Worm (Caenorhabditis elegans) whole organism, young adult: ENCODE results near the gene srd-3.

Experiments
- B0261.1 ChIP-seq: sonication (generic microtip); optimal IDR thresholded peaks from 2 replicates; lab custom pipeline; 2016; ENCODE audit warnings: mild to moderate bottlenecking, missing genetic modification characterization, moderate library complexity, missing compliant biosample characterization
- D2030.7 ChIP-seq: fragments of 200-800 bp; sonication (Bioruptor generic); IDR thresholded peaks from 2 replicates; pipeline ENCODE4 v1.3.6; 2022; ENCODE audit warnings: missing genetic modification reagents, missing genetic modification characterization, missing compliant biosample characterization
- F23B12.7 ChIP-seq: sonication (generic microtip); optimal IDR thresholded peaks from 2 replicates; lab custom pipeline; 2017; ENCODE audit warnings: missing genetic modification characterization, mild to moderate bottlenecking, missing compliant biosample characterization, antibody characterized with exemption, moderate library complexity; ENCODE audit not compliant: insufficient read depth
- F49E8.2 ChIP-seq: sonication (generic microtip); optimal IDR thresholded peaks from 3 replicates; lab custom pipeline; 2017; ENCODE audit warnings: missing genetic modification characterization, mild to moderate bottlenecking, missing compliant biosample characterization, antibody characterized with exemption, moderate library complexity; ENCODE audit not compliant: insufficient read depth
- Y53F4B.3 ChIP-seq: fragments of 200-800 bp; sonication (Bioruptor generic); IDR thresholded peaks from 2 replicates; pipeline ENCODE4 v1.3.6; 2022; ENCODE audit warnings: missing genetic modification reagents, missing genetic modification characterization, missing compliant biosample characterization
- Y79H2A.3 ChIP-seq: fragments of 200-800 bp; sonication (Bioruptor generic); conservative IDR thresholded peaks from 2 replicates; pipeline ENCODE4 v1.3.6; 2022; ENCODE audit warnings: missing genetic modification reagents, missing genetic modification characterization, missing compliant biosample characterization
- atf-7 ChIP-seq: sonication (generic microtip); optimal IDR thresholded peaks from 2 replicates; lab custom pipeline; 2017; ENCODE audit warnings: mild to moderate bottlenecking, missing genetic modification characterization, missing compliant biosample characterization
- bed-1 ChIP-seq: fragments of 200-800 bp; sonication (Bioruptor generic); IDR thresholded peaks from 2 replicates; pipeline ENCODE4 v1.3.6; 2022; ENCODE audit warnings: missing genetic modification reagents, missing genetic modification characterization, missing compliant biosample characterization
- ceh-27 ChIP-seq: fragments of 200-800 bp; sonication (Bioruptor generic); optimal IDR thresholded peaks from 2 replicates; lab custom pipeline; 2018; ENCODE audit warnings: mild to moderate bottlenecking, missing genetic modification characterization, moderate library complexity, missing compliant biosample characterization
- ceh-79 ChIP-seq: sonication (generic microtip); optimal IDR thresholded peaks from 2 replicates; lab custom pipeline; 2017; ENCODE audit warnings: mild to moderate bottlenecking, missing genetic modification characterization, missing compliant biosample characterization
- dox-1 ChIP-seq: fragments of 200-800 bp; sonication (Bioruptor generic); IDR thresholded peaks from 2 replicates; pipeline ENCODE4 v1.3.6; 2022; ENCODE audit warnings: missing genetic modification reagents, missing genetic modification characterization, missing compliant biosample characterization
- dpff-1 ChIP-seq: sonication (generic microtip); optimal IDR thresholded peaks from 2 replicates; lab custom pipeline; 2017; ENCODE audit warnings: mild to moderate bottlenecking, missing genetic modification characterization, missing compliant biosample characterization
- egrh-3 ChIP-seq: fragments of 200-800 bp; sonication (Bioruptor generic); IDR thresholded peaks from 2 replicates; pipeline ENCODE4 v1.3.6; 2022; ENCODE audit warnings: missing genetic modification reagents, missing genetic modification characterization, missing compliant biosample characterization
- ets-4 ChIP-seq: fragments of 200-800 bp; sonication (Bioruptor generic); optimal IDR thresholded peaks from 2 replicates; lab custom pipeline; 2018; ENCODE audit warnings: mild to moderate bottlenecking, missing genetic modification characterization, missing compliant biosample characterization
- fkh-3 ChIP-seq: sonication (generic microtip); optimal IDR thresholded peaks from 2 replicates; lab custom pipeline; 2016; ENCODE audit warnings: mild to moderate bottlenecking, missing genetic modification characterization, missing compliant biosample characterization
- him-1 ChIP-seq: sonication (generic microtip); optimal IDR thresholded peaks from 2 replicates; lab custom pipeline; 2016; ENCODE audit warnings: missing genotype, missing genetic modification reagents, missing genetic modification characterization, missing compliant biosample characterization
- hlh-26 ChIP-seq: fragments of 200-800 bp; sonication (Bioruptor generic); conservative IDR thresholded peaks from 2 replicates; pipeline ENCODE4 v1.3.6; 2022; ENCODE audit warnings: missing genetic modification reagents, missing genetic modification characterization, missing compliant biosample characterization
- hmg-1.2 ChIP-seq: fragments of 200-800 bp; sonication (Bioruptor generic); IDR thresholded peaks from 2 replicates; pipeline ENCODE4 v1.3.6; 2022; ENCODE audit warnings: missing genetic modification reagents, missing genetic modification characterization, missing compliant biosample characterization
- hrde-1 ChIP-seq: sonication (generic microtip); optimal IDR thresholded peaks from 2 replicates; lab custom pipeline; 2016; ENCODE audit warnings: missing genetic modification characterization, mild to moderate bottlenecking, missing compliant biosample characterization, moderate library complexity, missing genotype, missing genetic modification reagents, borderline replicate concordance
- let-607 ChIP-seq, 2 experiments: fragments of 200-800 bp in 1 of 2; sonication (Bioruptor generic) in 1 of 2; sonication (generic microtip) in 1 of 2; optimal IDR thresholded peaks; 2 replicates each; lab custom pipeline; 2016 to 2018; ENCODE audit warnings: mild to moderate bottlenecking in 2 of 2, missing compliant biosample characterization in 2 of 2, missing genetic modification characterization in 2 of 2, moderate library complexity in 2 of 2, missing genotype in 1 of 2
- madf-10 ChIP-seq: sonication (generic microtip); optimal IDR thresholded peaks from 2 replicates; lab custom pipeline; 2016; ENCODE audit warnings: mild to moderate bottlenecking, missing genetic modification characterization, missing compliant biosample characterization
- mcd-1 ChIP-seq: fragments of 200-800 bp; sonication (Bioruptor generic); IDR thresholded peaks from 2 replicates; pipeline ENCODE4 v1.3.6; 2022; ENCODE audit warnings: missing genetic modification reagents, missing genetic modification characterization, missing compliant biosample characterization
- mel-28 ChIP-seq: sonication (generic microtip); optimal IDR thresholded peaks from 2 replicates; lab custom pipeline; 2016; ENCODE audit warnings: borderline replicate concordance, mild to moderate bottlenecking, missing genetic modification characterization, missing compliant biosample characterization
- mes-4 ChIP-seq: sonication (generic microtip); optimal IDR thresholded peaks from 2 replicates; lab custom pipeline; 2016; ENCODE audit warnings: missing genotype, missing genetic modification characterization, missing compliant biosample characterization
- nfya-1 ChIP-seq: sonication (generic microtip); optimal IDR thresholded peaks from 2 replicates; lab custom pipeline; 2017; ENCODE audit warnings: antibody characterized with exemption, missing compliant biosample characterization, missing genetic modification characterization, borderline replicate concordance; ENCODE audit not compliant: insufficient read depth
- nhr-80 ChIP-seq: sonication (generic microtip); optimal IDR thresholded peaks from 2 replicates; lab custom pipeline; 2016; ENCODE audit warnings: missing genetic modification characterization, missing compliant biosample characterization
- rec-8 ChIP-seq, 2 experiments: sonication (generic microtip); optimal IDR thresholded peaks; 2 replicates each; lab custom pipeline; 2016; ENCODE audit warnings: mild to moderate bottlenecking in 2 of 2, missing genetic modification characterization in 2 of 2, missing genetic modification reagents in 2 of 2, missing genotype in 2 of 2, missing biosample characterization in 1 of 2, missing compliant biosample characterization in 1 of 2, moderate library complexity in 1 of 2
- sdz-38 ChIP-seq: sonication (generic microtip); optimal IDR thresholded peaks from 2 replicates; lab custom pipeline; 2016; ENCODE audit warnings: missing genotype, missing genetic modification characterization, missing compliant biosample characterization
- snpc-1.3 ChIP-seq: sonication (generic microtip); optimal IDR thresholded peaks from 2 replicates; lab custom pipeline; 2017; ENCODE audit warnings: missing genetic modification characterization, mild to moderate bottlenecking, missing compliant biosample characterization, antibody characterized with exemption, moderate library complexity, missing genotype, missing genetic modification reagents; ENCODE audit not compliant: insufficient read depth
- snpc-3.4 ChIP-seq: sonication (generic microtip); optimal IDR thresholded peaks from 2 replicates; lab custom pipeline; 2017; ENCODE audit warnings: missing genetic modification characterization, mild to moderate bottlenecking, missing compliant biosample characterization, antibody characterized with exemption, moderate library complexity, missing genotype, missing genetic modification reagents
- snpc-4 ChIP-seq, 5 experiments: fragments of 150-350 bp in 1 of 5; sonication (generic microtip) in 4 of 5; optimal IDR thresholded peaks; 2 replicates each; lab custom pipeline; 2014 to 2018; ENCODE audit warnings: missing genetic modification characterization in 5 of 5, missing biosample characterization in 3 of 5, antibody characterized with exemption in 2 of 5, mild to moderate bottlenecking in 2 of 5, missing compliant biosample characterization in 2 of 5, missing genotype in 2 of 5, moderate library complexity in 2 of 5, missing genetic modification reagents in 1 of 5
- sptf-2 ChIP-seq: fragments of 200-800 bp; sonication (Bioruptor generic); optimal IDR thresholded peaks from 2 replicates; lab custom pipeline; 2018; ENCODE audit warnings: mild to moderate bottlenecking, missing genetic modification characterization, missing compliant biosample characterization
- tbp1 ChIP-seq: fragments of 200-800 bp; sonication (Bioruptor generic); optimal IDR thresholded peaks from 2 replicates; lab custom pipeline; 2018; ENCODE audit warnings: mild to moderate bottlenecking, missing genetic modification characterization, missing compliant biosample characterization
- tbx-9 ChIP-seq: sonication (generic microtip); optimal IDR thresholded peaks from 2 replicates; lab custom pipeline; 2016; ENCODE audit warnings: borderline replicate concordance, missing genetic modification characterization, inconsistent platforms, missing compliant biosample characterization
- tlf-1 ChIP-seq: fragments of 200-800 bp; sonication (Bioruptor generic); optimal IDR thresholded peaks from 2 replicates; lab custom pipeline; 2018; ENCODE audit warnings: mild to moderate bottlenecking, missing genetic modification characterization, missing compliant biosample characterization
- unc-62 ChIP-seq: fragments of 150-350 bp; optimal IDR thresholded peaks from 2 replicates; lab custom pipeline; 2014; ENCODE audit warnings: missing biosample characterization, missing genetic modification reagents, missing genetic modification characterization
- zfh-2 ChIP-seq: fragments of 200-800 bp; sonication (Bioruptor generic); conservative IDR thresholded peaks from 2 replicates; pipeline ENCODE4 v1.3.6; 2022; ENCODE audit warnings: missing genetic modification reagents, missing genetic modification characterization, missing compliant biosample characterization
- zim-3 ChIP-seq: sonication (generic microtip); optimal IDR thresholded peaks from 2 replicates; lab custom pipeline; 2017; ENCODE audit warnings: mild to moderate bottlenecking, missing genetic modification characterization, moderate library complexity, missing compliant biosample characterization

The srd-3 gene

ce11 chrII:95177-95576, 33.7 kb downstream of the srd-3 start, which contains the start of gene C50D2.7:
Gene C50D2.7, minus strand, starts transcription at chrII:95277.
- TF ChIP-seq ceh-27 (GFP tag; lab: Kevin White, UChicago), result no peak
- no peak for TF ChIP-seq let-607 (tag; optimal IDR thresholded peaks at IDR 0.05; lab: Kevin White, UChicago)
- no peak for TF ChIP-seq nhr-80 (tag; lab: Kevin White, UChicago)

- TF ChIP-seq egrh-3 (GFP tag; lab: Robert Waterston, UW), result no peak
Measured at ce11 chrII:91419-91818, 37.4 kb downstream of the srd-3 start, which contains the start of gene mcat-1. Gene mcat-1, minus strand, starts transcription at chrII:91519.

DNA sequence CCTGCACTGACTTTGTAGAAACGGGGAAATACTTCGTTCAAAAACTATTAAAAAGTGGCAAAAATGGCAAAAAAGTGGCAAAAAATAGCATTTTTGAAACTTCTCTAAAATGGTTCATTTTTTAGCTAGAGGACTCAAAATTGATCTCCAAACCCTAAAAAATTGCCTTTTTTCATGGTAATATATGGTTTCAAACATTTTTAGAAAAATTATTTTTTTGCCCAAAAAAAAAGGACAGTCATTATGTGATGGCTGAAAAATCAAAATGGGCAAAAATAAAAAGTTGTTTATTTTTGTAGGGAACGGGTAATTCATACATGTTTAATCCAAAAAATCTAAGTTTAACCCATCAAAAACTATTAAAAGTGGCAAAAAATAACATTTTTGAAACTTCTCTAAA, 40.9 kb downstream of the srd-3 start:
- TF ChIP-seq tbx-9 (tag; lab: Kevin White, UChicago) (no peak), him-1 (tag; lab: Kevin White, UChicago) (peak; percentile 95), ceh-79 (no peak), unc-62 (GFP tag; lab: Kevin White, UChicago) (no peak)
- TF ChIP-seq, all 124 proteins: peak for 1

- no peak for TF ChIP-seq nhr-80 (tag; lab: Kevin White, UChicago)
- no peak for TF ChIP-seq sptf-2 (GFP tag; lab: Kevin White, UChicago)
- no peak for TF ChIP-seq tlf-1 (GFP tag; lab: Kevin White, UChicago)
- no peak for TF ChIP-seq nfya-1 (tag; lab: Kevin White, UChicago)
- no peak for TF ChIP-seq hrde-1 (tag; lab: Kevin White, UChicago)
- no peak for TF ChIP-seq mel-28 (tag; lab: Kevin White, UChicago)
- TF ChIP-seq atf-7, result no peak
- TF ChIP-seq F23B12.7 (tag; lab: Kevin White, UChicago), result no peak
- no peak for TF ChIP-seq zim-3
- TF ChIP-seq madf-10 (tag; lab: Kevin White, UChicago), result no peak
- TF ChIP-seq bed-1 (GFP tag; lab: Robert Waterston, UW), result no peak
- TF ChIP-seq sdz-38 (tag; lab: Kevin White, UChicago), result no peak
- TF ChIP-seq mcd-1 (GFP tag; lab: Robert Waterston, UW), result no peak
- no peak for TF ChIP-seq hmg-1.2 (GFP tag; lab: Robert Waterston, UW)
- TF ChIP-seq rec-8 (tag; optimal IDR thresholded peaks at IDR 0.05; lab: Kevin White, UChicago), result no peak
- TF ChIP-seq snpc-4 (GFP tag; optimal IDR thresholded peaks at IDR 0.05; lab: Kevin White, UChicago), result no peak
- no peak for TF ChIP-seq snpc-4 (tag; optimal IDR thresholded peaks at IDR 0.05; lab: Kevin White, UChicago)
- no peak for TF ChIP-seq mes-4 (tag; lab: Kevin White, UChicago)
- TF ChIP-seq, all 124 proteins: peak for 0
Measured at ce11 chrII:86794-87193, 42.0 kb downstream of the srd-3 start.

ce11 chrII:84134-84533, 44.7 kb downstream of the srd-3 start, which contains the start of gene C50D2.6:
Gene C50D2.6, plus strand, starts transcription at chrII:84434.
- TF ChIP-seq mel-28 (tag; lab: Kevin White, UChicago) (no peak), D2030.7 (GFP tag; lab: Robert Waterston, UW) (no peak), B0261.1 (tag; lab: Kevin White, UChicago) (no peak), Y53F4B.3 (GFP tag; lab: Robert Waterston, UW) (no peak), dox-1 (GFP tag; lab: Robert Waterston, UW) (no peak), ets-4 (GFP tag; lab: Kevin White, UChicago) (no peak), hrde-1 (tag; lab: Kevin White, UChicago) (no peak), dpff-1 (no peak), fkh-3 (tag; lab: Kevin White, UChicago) (no peak), hlh-26 (GFP tag; lab: Robert Waterston, UW) (no peak), snpc-1.3 (no peak), F49E8.2 (no peak), zfh-2 (no peak), ceh-27 (GFP tag; lab: Kevin White, UChicago) (no peak), snpc-3.4 (tag; lab: Kevin White, UChicago) (no peak), sptf-2 (GFP tag; lab: Kevin White, UChicago) (no peak), tbp1 (GFP tag; lab: Kevin White, UChicago) (no peak), Y79H2A.3 (GFP tag; lab: Robert Waterston, UW) (no peak)
